Fruit fly (Drosophila melanogaster) whole organism, adult: ENCODE data around the gene Plc21C.
A peak's percentile ranks its signal among the peaks of the same experiment; 100 is the strongest.

Source experiments
- Hr96 ChIP-seq: fragments of 200-800 bp; sonication (Bioruptor generic); optimal IDR thresholded peaks from 2 replicates; lab custom pipeline; 2016; ENCODE audit warnings: missing biosample characterization, missing genetic modification characterization
- pad ChIP-seq: fragments of 200-800 bp; sonication (Bioruptor generic); optimal IDR thresholded peaks from 3 replicates; lab custom pipeline; 2017; ENCODE audit warnings: missing biosample characterization, missing genetic modification characterization, mild to moderate bottlenecking, moderate library complexity, missing genetic modification reagents
- toe ChIP-seq: fragments of 200-800 bp; sonication (Bioruptor generic); optimal IDR thresholded peaks from 2 replicates; lab custom pipeline; 2016; ENCODE audit warnings: missing biosample characterization, missing genetic modification characterization

dm6 chr2L:309177-309576 is 3.4 kb downstream of the Plc21C start:
- TF ChIP-seq Hr96 (GFP tag; lab: Kevin White, UChicago) (no peak), toe (GFP tag; lab: Kevin White, UChicago) (peak; percentile 11), pad (GFP tag; lab: Kevin White, UChicago) (no peak)
